Fruit fly (Drosophila melanogaster): ENCODE results near the gene tey.

The tey gene

DNA sequence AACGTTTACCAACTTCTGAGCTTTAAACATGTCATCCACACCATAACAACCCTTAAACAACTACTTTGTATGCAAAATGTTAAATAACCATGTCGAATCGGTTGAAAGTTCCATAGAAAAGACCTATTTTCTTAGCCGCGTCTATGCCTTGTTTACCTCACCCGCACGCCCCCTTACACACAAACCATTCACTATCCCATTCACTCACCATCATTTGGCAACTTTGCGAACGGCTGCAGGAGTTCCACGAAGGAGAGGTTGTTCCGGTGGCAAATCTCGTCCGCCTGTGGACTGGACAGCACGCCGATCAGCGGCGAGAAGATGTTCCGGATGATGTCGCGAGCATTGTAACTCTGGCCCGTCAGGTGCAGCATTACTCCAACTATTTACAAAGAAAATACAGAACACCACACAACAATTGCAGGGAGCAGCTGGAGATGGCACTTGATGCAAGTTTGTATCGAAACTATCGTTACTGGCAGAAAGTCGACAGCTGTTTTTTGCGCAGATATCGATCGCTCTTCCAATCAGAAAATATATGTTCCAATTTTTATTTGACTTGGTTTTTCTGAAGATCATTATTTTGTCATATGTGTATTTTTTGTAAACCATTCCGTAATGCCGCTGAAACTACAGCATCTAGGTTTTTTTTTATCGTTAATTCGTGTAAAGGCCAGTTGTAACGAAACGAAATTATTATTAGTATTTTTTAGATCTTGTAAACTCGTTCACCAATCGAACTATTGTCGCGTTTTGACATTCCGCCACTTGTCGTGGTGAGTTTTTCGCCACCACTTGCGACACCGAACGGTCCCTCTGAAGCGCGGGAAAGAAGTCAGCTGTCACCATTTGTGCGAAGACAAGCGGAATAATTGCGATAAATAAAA lies 45.6 kb downstream of the tey start, which contains the start of gene asf1 (continued):
- TF ChIP-seq Gug (GFP tag; IDR thresholded peaks at IDR 0.05) (no peak), CG10431 (GFP tag; optimal IDR thresholded peaks at IDR 0.05) (peak; percentile 27), gce (GFP tag; IDR thresholded peaks at IDR 0.05) (no peak), abd-A (tag; optimal IDR thresholded peaks at IDR 0.05) (no peak), Dbx (GFP tag; IDR thresholded peaks at IDR 0.05) (no peak), CG8765 (GFP tag; IDR thresholded peaks at IDR 0.05) (no peak), CG13123 (GFP tag; optimal IDR thresholded peaks at IDR 0.05) (no peak), HLH3B (GFP tag; IDR thresholded peaks at IDR 0.05) (peak; percentile 24; the same call in 1 of the 2 replicates), CG2875 (GFP tag; optimal IDR thresholded peaks at IDR 0.05) (no peak), CG9727 (GFP tag; optimal IDR thresholded peaks at IDR 0.05) (peak; percentile 31), mirr (GFP tag; optimal IDR thresholded peaks at IDR 0.05) (no peak), br (optimal IDR thresholded peaks at IDR 0.05) (no peak), vfl (GFP tag; optimal IDR thresholded peaks at IDR 0.05) (no peak), Optix (GFP tag; IDR thresholded peaks at IDR 0.05) (no peak), CG16779 (GFP tag; IDR thresholded peaks at IDR 0.05) (no peak), CHES-1-like (GFP tag; optimal IDR thresholded peaks at IDR 0.05) (peak; percentile 68), CG8281 (tag; optimal IDR thresholded peaks at IDR 0.05) (no peak), wek (GFP tag; optimal IDR thresholded peaks at IDR 0.05) (no peak), slou (GFP tag; optimal IDR thresholded peaks at IDR 0.05) (no peak), dpn (GFP tag; optimal IDR thresholded peaks at IDR 0.05) (no peak), CG12744 (GFP tag; optimal IDR thresholded peaks at IDR 0.05) (no peak), CG15696 (tag; optimal IDR thresholded peaks at IDR 0.05) (no peak), CG14441 (GFP tag; IDR thresholded peaks at IDR 0.05) (no peak), CG11723 (GFP tag; optimal IDR thresholded peaks at IDR 0.05) (no peak), NfI (GFP tag; optimal IDR thresholded peaks at IDR 0.05) (no peak), en (GFP tag; optimal IDR thresholded peaks at IDR 0.05) (no peak), exex (tag; optimal IDR thresholded peaks at IDR 0.05) (no peak), yki (optimal IDR thresholded peaks at IDR 0.05) (no peak), CG12942 (GFP tag; optimal IDR thresholded peaks at IDR 0.05) (peak; percentile 21), Atf3 (GFP tag; optimal IDR thresholded peaks at IDR 0.05) (no peak), pho (GFP tag; optimal IDR thresholded peaks at IDR 0.05) (peak; percentile 49), Eip74EF (GFP tag; optimal IDR thresholded peaks at IDR 0.05) (no peak), dm (GFP tag; optimal IDR thresholded peaks at IDR 0.05) (no peak), sna (GFP tag; IDR thresholded peaks at IDR 0.05; ENCODE audit: partially characterized antibody) (peak; percentile 67), dati (GFP tag; IDR thresholded peaks at IDR 0.05) (no peak), CG3726 (GFP tag; IDR thresholded peaks at IDR 0.05) (no peak), dmrt11E (tag; optimal IDR thresholded peaks at IDR 0.05) (no peak), bcd (GFP tag; optimal IDR thresholded peaks at IDR 0.05) (no peak), sob (GFP tag; IDR thresholded peaks at IDR 0.05) (no peak), zen (tag; optimal IDR thresholded peaks at IDR 0.05) (peak; percentile 2), ham (GFP tag; IDR thresholded peaks at IDR 0.05) (no peak), Fer2 (tag; optimal IDR thresholded peaks at IDR 0.05) (no peak), MTF-1 (GFP tag; optimal IDR thresholded peaks at IDR 0.05; ENCODE audit: borderline replicate concordance) (no peak), CG12299 (tag; optimal IDR thresholded peaks at IDR 0.05) (no peak), gsb-n (tag; optimal IDR thresholded peaks at IDR 0.05) (no peak), cas (GFP tag; IDR thresholded peaks at IDR 0.05) (no peak), nerfin-2 (GFP tag; IDR thresholded peaks at IDR 0.05; ENCODE audit: partially characterized antibody) (no peak), CG12769 (tag; optimal IDR thresholded peaks at IDR 0.05) (no peak), HmgZ (tag; optimal IDR thresholded peaks at IDR 0.05) (no peak), CG43689 (GFP tag; IDR thresholded peaks at IDR 0.05) (no peak)
